Worm (Caenorhabditis elegans) whole organism, L2 larva: ENCODE measurements around the gene Y46G5A.14.
A peak's percentile ranks its signal among the peaks of the same experiment; 100 is the strongest.
"Not testable (repeated sequence)": the region's sequence is repeated elsewhere in the genome, so short reads cannot be mapped to it uniquely, and the experiment has no call there.

Experiments
- C34F6.9 ChIP-seq: fragments of 150-350 bp; optimal IDR thresholded peaks from 2 replicates; lab custom pipeline; 2014; ENCODE audit warnings: missing biosample characterization, missing genetic modification characterization
- F13H6.1 ChIP-seq: sonication (generic microtip); optimal IDR thresholded peaks from 2 replicates; lab custom pipeline; 2016; ENCODE audit warnings: missing genetic modification characterization, missing compliant biosample characterization
- Y55F3AM.14 ChIP-seq: fragments of 200-800 bp; sonication (Bioruptor generic); optimal IDR thresholded peaks from 2 replicates; lab custom pipeline; 2018; ENCODE audit warnings: mild to moderate bottlenecking, missing genetic modification characterization, missing compliant biosample characterization
- ZK546.5 ChIP-seq: sonication (generic microtip); optimal IDR thresholded peaks from 2 replicates; lab custom pipeline; 2017; ENCODE audit warnings: missing biosample characterization, missing genetic modification characterization
- alr-1 ChIP-seq: fragments of 150-350 bp; optimal IDR thresholded peaks from 2 replicates; lab custom pipeline; 2014; ENCODE audit warnings: missing biosample characterization, missing genetic modification characterization
- ama-1 ChIP-seq: fragments of 150-350 bp; optimal IDR thresholded peaks from 2 replicates; lab custom pipeline; 2018; ENCODE audit warnings: inconsistent platforms
- blmp-1 ChIP-seq: sonication (generic microtip); optimal IDR thresholded peaks from 2 replicates; lab custom pipeline; 2017; ENCODE audit warnings: missing genetic modification characterization, mild to moderate bottlenecking, missing compliant biosample characterization, antibody characterized with exemption, moderate library complexity; ENCODE audit not compliant: insufficient read depth
- crh-2 ChIP-seq: sonication (generic microtip); optimal IDR thresholded peaks from 2 replicates; lab custom pipeline; 2017; ENCODE audit warnings: missing biosample characterization, missing genetic modification characterization
- dmd-4 ChIP-seq: sonication (generic microtip); optimal IDR thresholded peaks from 2 replicates; lab custom pipeline; 2017; ENCODE audit warnings: missing biosample characterization, missing genetic modification characterization
- egl-27 ChIP-seq: sonication (generic microtip); optimal IDR thresholded peaks from 3 replicates; lab custom pipeline; 2017; ENCODE audit warnings: missing biosample characterization, missing genetic modification reagents, missing genetic modification characterization
- elt-1 ChIP-seq: fragments of 150-350 bp; optimal IDR thresholded peaks from 2 replicates; lab custom pipeline; 2014; ENCODE audit warnings: missing biosample characterization, missing genetic modification characterization
- fos-1 ChIP-seq: fragments of 150-350 bp; optimal IDR thresholded peaks from 2 replicates; lab custom pipeline; 2014; ENCODE audit warnings: missing biosample characterization, missing genetic modification characterization
- gmeb-1 ChIP-seq: fragments of 150-350 bp; optimal IDR thresholded peaks from 2 replicates; lab custom pipeline; 2014; ENCODE audit warnings: missing biosample characterization, missing genetic modification characterization
- lin-13 ChIP-seq: fragments of 150-350 bp; optimal IDR thresholded peaks from 2 replicates; lab custom pipeline; 2014; ENCODE audit warnings: missing biosample characterization, missing genetic modification reagents, missing genetic modification characterization
- lsy-2 ChIP-seq, 2 experiments: fragments of 150-350 bp in 1 of 2; sonication (generic microtip) in 1 of 2; optimal IDR thresholded peaks; 2 replicates each; lab custom pipeline; 2014 to 2017; ENCODE audit warnings: missing biosample characterization in 2 of 2, missing genetic modification characterization in 2 of 2
- mbf-1 ChIP-seq: sonication (generic microtip); optimal IDR thresholded peaks from 2 replicates; lab custom pipeline; 2017; ENCODE audit warnings: missing biosample characterization, missing genetic modification characterization
- mdl-1 ChIP-seq, 2 experiments: fragments of 150-350 bp in 1 of 2; sonication (generic microtip) in 1 of 2; optimal IDR thresholded peaks; 2 replicates each; lab custom pipeline; 2017; ENCODE audit warnings: missing biosample characterization in 2 of 2, missing genetic modification characterization in 2 of 2
- nhr-129 ChIP-seq: fragments of 150-350 bp; optimal IDR thresholded peaks from 2 replicates; lab custom pipeline; 2014; ENCODE audit warnings: missing biosample characterization, missing genetic modification characterization
- nhr-21 ChIP-seq: fragments of 150-350 bp; optimal IDR thresholded peaks from 2 replicates; lab custom pipeline; 2014; ENCODE audit warnings: missing biosample characterization, missing genetic modification characterization
- nhr-23 ChIP-seq: fragments of 150-350 bp; optimal IDR thresholded peaks from 2 replicates; lab custom pipeline; 2014; ENCODE audit warnings: missing biosample characterization, missing genetic modification reagents, missing genetic modification characterization
- nhr-237 ChIP-seq: fragments of 150-350 bp; optimal IDR thresholded peaks from 2 replicates; lab custom pipeline; 2014; ENCODE audit warnings: missing biosample characterization, missing genetic modification characterization
- nhr-25 ChIP-seq: fragments of 150-350 bp; sonication (generic microtip); optimal IDR thresholded peaks from 3 replicates; lab custom pipeline; 2014; ENCODE audit warnings: missing biosample characterization, missing genetic modification characterization
- nhr-6 ChIP-seq: fragments of 150-350 bp; optimal IDR thresholded peaks from 2 replicates; lab custom pipeline; 2014; ENCODE audit warnings: missing biosample characterization, missing genetic modification characterization
- sma-3 ChIP-seq: sonication (generic microtip); optimal IDR thresholded peaks from 2 replicates; lab custom pipeline; 2016; ENCODE audit warnings: missing genetic modification reagents, missing genetic modification characterization, missing compliant biosample characterization
- sma-9 ChIP-seq, 2 experiments: fragments of 150-350 bp in 1 of 2; sonication (generic microtip) in 1 of 2; optimal IDR thresholded peaks; 2 replicates each; lab custom pipeline; 2014 to 2016; ENCODE audit warnings: missing genetic modification characterization in 2 of 2, mild to moderate bottlenecking in 1 of 2, missing biosample characterization in 1 of 2, missing compliant biosample characterization in 1 of 2, missing genetic modification reagents in 1 of 2, moderate library complexity in 1 of 2
- snpc-4 ChIP-seq: fragments of 150-350 bp; optimal IDR thresholded peaks from 2 replicates; lab custom pipeline; 2014; ENCODE audit warnings: missing biosample characterization, missing genetic modification characterization
- unc-39 ChIP-seq: fragments of 150-350 bp; optimal IDR thresholded peaks from 2 replicates; lab custom pipeline; 2014; ENCODE audit warnings: missing biosample characterization, missing genetic modification characterization
- unc-55 ChIP-seq: fragments of 150-350 bp; sonication (generic microtip); optimal IDR thresholded peaks from 3 replicates; lab custom pipeline; 2014; ENCODE audit warnings: missing biosample characterization, missing genetic modification reagents, missing genetic modification characterization
- zag-1 ChIP-seq: fragments of 150-350 bp; optimal IDR thresholded peaks from 2 replicates; lab custom pipeline; 2014; ENCODE audit warnings: missing biosample characterization, missing genetic modification characterization
- ztf-1 ChIP-seq: fragments of 200-800 bp; sonication (Bioruptor generic); conservative IDR thresholded peaks from 2 replicates; pipeline ENCODE4 v1.3.6; 2022; ENCODE audit warnings: missing genetic modification characterization, missing compliant biosample characterization
- ztf-11 ChIP-seq: sonication (generic microtip); optimal IDR thresholded peaks from 2 replicates; lab custom pipeline; 2017; ENCODE audit warnings: missing biosample characterization, missing genetic modification characterization
- ztf-4 ChIP-seq: fragments of 150-350 bp; optimal IDR thresholded peaks from 2 replicates; lab custom pipeline; 2014; ENCODE audit warnings: missing biosample characterization, missing genetic modification characterization

Gene Y46G5A.14

ce11 chrII:12769947-12770346 is 4.6 kb upstream of the Y46G5A.14 start:
- no peak for TF ChIP-seq nhr-237 (tag; lab: Kevin White, UChicago)
- no peak for TF ChIP-seq gmeb-1 (tag; lab: Kevin White, UChicago)
- TF ChIP-seq nhr-25, result no peak
- TF ChIP-seq sma-3 (GFP tag; lab: Kevin White, UChicago), result no peak
- no peak for TF ChIP-seq zag-1
- no peak for TF ChIP-seq unc-55 (GFP tag; lab: Kevin White, UChicago)
- no peak for TF ChIP-seq nhr-21 (tag; lab: Kevin White, UChicago)
- TF ChIP-seq sma-9 (GFP tag; optimal IDR thresholded peaks at IDR 0.05; lab: Kevin White, UChicago), result no peak
- no peak for TF ChIP-seq sma-9 (tag; optimal IDR thresholded peaks at IDR 0.05; lab: Kevin White, UChicago)
- TF ChIP-seq, all 48 proteins: peak for 0

ce11 chrII:12776379-12776778 is 1.9 kb downstream of the Y46G5A.14 start, which contains the start of gene Y46G5A.34:
Y46G5A.34 (plus strand) TSS chrII:12776679.
- no peak for TF ChIP-seq gmeb-1 (tag; lab: Kevin White, UChicago)
- no peak for TF ChIP-seq nhr-129
- no peak for TF ChIP-seq nhr-6
- no peak for TF ChIP-seq blmp-1
- TF ChIP-seq nhr-25, result no peak
- TF ChIP-seq fos-1 (tag; lab: Kevin White, UChicago), result no peak
- no peak for TF ChIP-seq Y55F3AM.14
- no peak for TF ChIP-seq ztf-4 (tag; lab: Kevin White, UChicago)
- TF ChIP-seq ama-1 (lab: Kevin White, UChicago), result no peak
- no peak for TF ChIP-seq C34F6.9
- TF ChIP-seq lin-13 (GFP tag; lab: Kevin White, UChicago), result no peak
- no peak for TF ChIP-seq ztf-1 (GFP tag; lab: Robert Waterston, UW)
- no peak for TF ChIP-seq nhr-23 (tag; lab: Kevin White, UChicago)
- TF ChIP-seq, all 48 proteins: peak for 0

ce11 chrII:12778374-12778773 is 3.9 kb downstream of the Y46G5A.14 start:
- TF ChIP-seq nhr-129 (peak; percentile 56), F13H6.1 (peak; percentile 33), crh-2 (peak; percentile 32), lsy-2 (tag; optimal IDR thresholded peaks at IDR 0.05; lab: Kevin White, UChicago) (peak; percentile 33 to 41), gmeb-1 (tag; lab: Kevin White, UChicago) (peak; percentile 29), unc-55 (GFP tag; lab: Kevin White, UChicago) (peak; percentile 67), sma-9 (GFP tag; optimal IDR thresholded peaks at IDR 0.05; lab: Kevin White, UChicago) (peak; percentile 50), sma-3 (GFP tag; lab: Kevin White, UChicago) (peak; percentile 38), snpc-4 (tag; lab: Kevin White, UChicago) (peak; percentile 97), lin-13 (GFP tag; lab: Kevin White, UChicago) (peak; percentile 96)
- not testable (repeated sequence) for TF ChIP-seq sma-9 (tag; optimal IDR thresholded peaks at IDR 0.05; lab: Kevin White, UChicago)

DNA sequence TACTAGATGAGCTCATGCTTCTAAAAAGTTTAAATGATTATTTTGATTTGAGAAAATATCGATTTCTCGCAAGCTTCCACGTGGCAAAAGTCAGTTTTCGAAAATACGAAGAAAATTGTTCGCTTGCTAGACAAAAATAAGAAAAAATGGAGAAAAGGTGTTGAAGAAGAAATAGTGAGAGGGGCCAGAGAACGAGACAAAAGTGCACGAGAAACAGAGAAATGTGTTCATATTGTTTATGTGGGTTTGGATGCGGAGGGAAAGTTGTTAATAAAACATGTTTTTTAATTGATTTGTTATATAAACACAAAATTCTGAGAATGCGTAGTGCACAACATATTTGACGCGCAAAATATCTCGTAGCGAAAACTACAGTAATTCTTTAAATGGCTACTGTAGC is 10.9 kb downstream of the Y46G5A.14 start, which contains the start of gene Y46G5A.15:
Y46G5A.15 (minus strand) TSS at position 26 of the 400 bp plus-strand sequence.
- TF ChIP-seq mbf-1 (no peak), egl-27 (tag; lab: Kevin White, UChicago) (no peak), ZK546.5 (no peak), ztf-1 (GFP tag; lab: Robert Waterston, UW) (no peak), unc-39 (tag; lab: Kevin White, UChicago) (no peak), crh-2 (no peak), nhr-21 (tag; lab: Kevin White, UChicago) (no peak), mdl-1 (tag; optimal IDR thresholded peaks at IDR 0.05; lab: Kevin White, UChicago) (peak in 1 of 2 experiments; percentile 1), elt-1 (tag; lab: Kevin White, UChicago) (no peak), sma-3 (GFP tag; lab: Kevin White, UChicago) (no peak), unc-55 (GFP tag; lab: Kevin White, UChicago) (peak; percentile 9), dmd-4 (tag; lab: Kevin White, UChicago) (no peak), alr-1 (tag; lab: Kevin White, UChicago) (no peak), Y55F3AM.14 (no peak), ztf-11 (tag; lab: Kevin White, UChicago) (no peak)

DNA sequence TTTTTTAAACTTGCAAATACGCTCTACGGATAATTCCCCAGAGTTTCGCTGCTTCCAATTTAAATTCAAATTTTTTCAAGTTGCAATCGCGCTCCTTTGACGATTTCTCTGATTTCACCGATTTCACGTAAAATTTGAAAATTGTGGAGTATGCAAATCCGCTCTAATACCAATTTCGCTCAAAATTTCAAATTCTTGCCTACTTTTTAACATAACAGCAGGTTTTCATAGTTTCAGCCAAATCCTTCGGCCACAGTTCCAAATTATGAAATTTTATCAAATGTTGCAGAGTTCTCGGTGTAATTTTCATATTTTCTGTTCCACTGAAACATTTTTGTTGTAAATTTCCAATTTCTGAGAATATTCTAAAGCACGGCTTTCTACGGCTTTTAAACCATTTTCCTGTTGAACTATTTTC is 13.3 kb downstream of the Y46G5A.14 start, which contains the start of gene alkb-7:
alkb-7 (minus strand) TSS at position 323 of the 418 bp plus-strand sequence.
- TF ChIP-seq Y55F3AM.14 (peak; percentile 52), nhr-21 (tag; lab: Kevin White, UChicago) (peak; percentile 57), ama-1 (lab: Kevin White, UChicago) (peak; percentile 43), unc-55 (GFP tag; lab: Kevin White, UChicago) (no peak)
- TF ChIP-seq, all 48 proteins: peak for 3
